Worm (Caenorhabditis elegans) whole organism, L2 larva: ENCODE results near the gene far-4.

Experiments
- F13H6.1 ChIP-seq: sonication (generic microtip); optimal IDR thresholded peaks from 2 replicates; lab custom pipeline; 2016; ENCODE audit warnings: missing genetic modification characterization, missing compliant biosample characterization
- R02D3.7 ChIP-seq: fragments of 150-350 bp; optimal IDR thresholded peaks from 2 replicates; lab custom pipeline; 2014; ENCODE audit warnings: missing biosample characterization, missing genetic modification characterization
- Y55F3AM.14 ChIP-seq: fragments of 200-800 bp; sonication (Bioruptor generic); optimal IDR thresholded peaks from 2 replicates; lab custom pipeline; 2018; ENCODE audit warnings: mild to moderate bottlenecking, missing genetic modification characterization, missing compliant biosample characterization
- alr-1 ChIP-seq: fragments of 150-350 bp; optimal IDR thresholded peaks from 2 replicates; lab custom pipeline; 2014; ENCODE audit warnings: missing biosample characterization, missing genetic modification characterization
- blmp-1 ChIP-seq: sonication (generic microtip); optimal IDR thresholded peaks from 2 replicates; lab custom pipeline; 2017; ENCODE audit warnings: missing genetic modification characterization, mild to moderate bottlenecking, missing compliant biosample characterization, antibody characterized with exemption, moderate library complexity; ENCODE audit not compliant: insufficient read depth
- ceh-16 ChIP-seq: fragments of 150-350 bp; optimal IDR thresholded peaks from 2 replicates; lab custom pipeline; 2014; ENCODE audit warnings: missing biosample characterization, missing genetic modification characterization
- ceh-82 ChIP-seq: fragments of 150-350 bp; optimal IDR thresholded peaks from 2 replicates; lab custom pipeline; 2014; ENCODE audit warnings: missing biosample characterization, missing genetic modification characterization
- crh-2 ChIP-seq: sonication (generic microtip); optimal IDR thresholded peaks from 2 replicates; lab custom pipeline; 2017; ENCODE audit warnings: missing biosample characterization, missing genetic modification characterization
- elt-1 ChIP-seq: fragments of 150-350 bp; optimal IDR thresholded peaks from 2 replicates; lab custom pipeline; 2014; ENCODE audit warnings: missing biosample characterization, missing genetic modification characterization
- elt-3 ChIP-seq: sonication (generic microtip); optimal IDR thresholded peaks from 2 replicates; lab custom pipeline; 2017; ENCODE audit warnings: missing biosample characterization, missing genetic modification characterization
- fos-1 ChIP-seq: fragments of 150-350 bp; optimal IDR thresholded peaks from 2 replicates; lab custom pipeline; 2014; ENCODE audit warnings: missing biosample characterization, missing genetic modification characterization
- gmeb-1 ChIP-seq: fragments of 150-350 bp; optimal IDR thresholded peaks from 2 replicates; lab custom pipeline; 2014; ENCODE audit warnings: missing biosample characterization, missing genetic modification characterization
- lin-11 ChIP-seq: fragments of 150-350 bp; sonication (generic microtip); optimal IDR thresholded peaks from 2 replicates; lab custom pipeline; 2014; ENCODE audit warnings: missing biosample characterization, missing genetic modification characterization, inconsistent platforms, mixed read lengths
- lin-13 ChIP-seq: fragments of 150-350 bp; optimal IDR thresholded peaks from 2 replicates; lab custom pipeline; 2014; ENCODE audit warnings: missing biosample characterization, missing genetic modification reagents, missing genetic modification characterization
- lsy-2 ChIP-seq, 2 experiments: fragments of 150-350 bp in 1 of 2; sonication (generic microtip) in 1 of 2; optimal IDR thresholded peaks; 2 replicates each; lab custom pipeline; 2014 to 2017; ENCODE audit warnings: missing biosample characterization in 2 of 2, missing genetic modification characterization in 2 of 2
- mbf-1 ChIP-seq: sonication (generic microtip); optimal IDR thresholded peaks from 2 replicates; lab custom pipeline; 2017; ENCODE audit warnings: missing biosample characterization, missing genetic modification characterization
- mdl-1 ChIP-seq, 2 experiments: fragments of 150-350 bp in 1 of 2; sonication (generic microtip) in 1 of 2; optimal IDR thresholded peaks; 2 replicates each; lab custom pipeline; 2017; ENCODE audit warnings: missing biosample characterization in 2 of 2, missing genetic modification characterization in 2 of 2
- nhr-10 ChIP-seq: sonication (generic microtip); optimal IDR thresholded peaks from 2 replicates; lab custom pipeline; 2017; ENCODE audit warnings: missing biosample characterization, missing genetic modification characterization
- nhr-11 ChIP-seq: fragments of 150-350 bp; optimal IDR thresholded peaks from 2 replicates; lab custom pipeline; 2014; ENCODE audit warnings: missing biosample characterization, missing genetic modification characterization
- nhr-21 ChIP-seq: fragments of 150-350 bp; optimal IDR thresholded peaks from 2 replicates; lab custom pipeline; 2014; ENCODE audit warnings: missing biosample characterization, missing genetic modification characterization
- nhr-23 ChIP-seq: fragments of 150-350 bp; optimal IDR thresholded peaks from 2 replicates; lab custom pipeline; 2014; ENCODE audit warnings: missing biosample characterization, missing genetic modification reagents, missing genetic modification characterization
- nhr-237 ChIP-seq: fragments of 150-350 bp; optimal IDR thresholded peaks from 2 replicates; lab custom pipeline; 2014; ENCODE audit warnings: missing biosample characterization, missing genetic modification characterization
- nhr-25 ChIP-seq: fragments of 150-350 bp; sonication (generic microtip); optimal IDR thresholded peaks from 3 replicates; lab custom pipeline; 2014; ENCODE audit warnings: missing biosample characterization, missing genetic modification characterization
- nhr-6 ChIP-seq: fragments of 150-350 bp; optimal IDR thresholded peaks from 2 replicates; lab custom pipeline; 2014; ENCODE audit warnings: missing biosample characterization, missing genetic modification characterization
- sem-4 ChIP-seq: fragments of 150-350 bp; optimal IDR thresholded peaks from 2 replicates; lab custom pipeline; 2014; ENCODE audit warnings: missing biosample characterization, missing genetic modification reagents, missing genetic modification characterization
- skn-1 ChIP-seq: sonication (generic microtip); optimal IDR thresholded peaks from 2 replicates; lab custom pipeline; 2017; ENCODE audit warnings: missing biosample characterization, missing genetic modification characterization
- sma-3 ChIP-seq: sonication (generic microtip); optimal IDR thresholded peaks from 2 replicates; lab custom pipeline; 2016; ENCODE audit warnings: missing genetic modification reagents, missing genetic modification characterization, missing compliant biosample characterization
- sma-9 ChIP-seq, 2 experiments: fragments of 150-350 bp in 1 of 2; sonication (generic microtip) in 1 of 2; optimal IDR thresholded peaks; 2 replicates each; lab custom pipeline; 2014 to 2016; ENCODE audit warnings: missing genetic modification characterization in 2 of 2, mild to moderate bottlenecking in 1 of 2, missing biosample characterization in 1 of 2, missing compliant biosample characterization in 1 of 2, missing genetic modification reagents in 1 of 2, moderate library complexity in 1 of 2
- snpc-4 ChIP-seq: fragments of 150-350 bp; optimal IDR thresholded peaks from 2 replicates; lab custom pipeline; 2014; ENCODE audit warnings: missing biosample characterization, missing genetic modification characterization
- ztf-1 ChIP-seq: fragments of 200-800 bp; sonication (Bioruptor generic); conservative IDR thresholded peaks from 2 replicates; pipeline ENCODE4 v1.3.6; 2022; ENCODE audit warnings: missing genetic modification characterization, missing compliant biosample characterization
- ztf-11 ChIP-seq: sonication (generic microtip); optimal IDR thresholded peaks from 2 replicates; lab custom pipeline; 2017; ENCODE audit warnings: missing biosample characterization, missing genetic modification characterization

far-4 gene

DNA sequence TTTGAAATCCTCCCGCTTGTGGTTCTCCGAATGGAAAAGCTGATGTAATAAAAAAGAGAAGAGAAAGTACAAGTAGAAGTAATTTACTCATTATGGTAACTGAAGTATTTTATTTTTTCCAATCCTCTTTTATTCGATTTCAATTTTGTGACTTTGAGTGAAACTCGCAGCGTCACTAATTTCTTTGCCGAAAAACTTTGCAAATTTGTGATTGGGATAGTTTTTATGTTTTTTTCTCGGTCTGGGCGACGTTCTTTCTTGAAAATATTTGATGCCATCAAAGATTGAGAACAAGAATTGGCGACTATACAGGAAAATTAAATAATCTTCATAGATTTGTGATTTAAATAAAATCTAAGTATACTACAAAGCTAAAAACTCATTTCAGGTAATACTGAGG is at the start of gene far-4:
Gene far-4 (minus strand): TSS at position 101 of the 400 bp plus-strand sequence.
- TF ChIP-seq alr-1 (tag; lab: Kevin White, UChicago) (no peak), nhr-23 (tag; lab: Kevin White, UChicago) (no peak), ztf-11 (tag; lab: Kevin White, UChicago) (no peak), gmeb-1 (tag; lab: Kevin White, UChicago) (no peak), lin-13 (GFP tag; lab: Kevin White, UChicago) (no peak), mdl-1 (tag; optimal IDR thresholded peaks at IDR 0.05; lab: Kevin White, UChicago) (no peak), fos-1 (tag; lab: Kevin White, UChicago) (no peak), ceh-16 (tag; lab: Kevin White, UChicago) (no peak), sem-4 (tag; lab: Kevin White, UChicago) (no peak), crh-2 (no peak), nhr-21 (tag; lab: Kevin White, UChicago) (no peak), skn-1 (no peak), lin-11 (no peak), nhr-11 (tag; lab: Kevin White, UChicago) (no peak), Y55F3AM.14 (no peak), lsy-2 (tag; optimal IDR thresholded peaks at IDR 0.05; lab: Kevin White, UChicago) (no peak), elt-1 (tag; lab: Kevin White, UChicago) (no peak)
- TF ChIP-seq, all 48 proteins: peak for 0

DNA sequence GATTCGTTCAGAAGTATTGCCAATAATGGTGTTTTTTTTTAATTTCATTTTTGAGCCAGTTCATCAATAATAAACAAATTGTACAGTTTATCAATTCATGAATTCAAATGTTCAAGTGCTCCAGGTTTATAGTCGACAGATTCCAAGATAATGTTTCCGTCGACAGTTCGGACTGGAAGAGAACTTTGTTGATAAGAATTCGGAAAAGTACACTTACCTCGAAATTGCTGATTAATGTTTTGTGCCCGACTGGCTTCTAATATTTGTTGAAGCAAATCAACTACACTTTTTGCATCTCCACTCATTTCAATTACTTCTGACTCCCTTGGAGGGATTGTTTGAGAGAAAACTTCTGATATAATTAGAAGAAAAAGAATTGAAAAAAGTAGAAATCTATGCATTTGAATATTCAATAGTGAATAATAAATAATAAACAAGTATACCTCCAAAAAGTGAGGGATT is 49.7 kb upstream of the far-4 start, which contains the start of gene W07G4.8:
Gene W07G4.8 (minus strand): TSS at position 412 of the 462 bp plus-strand sequence.
- TF ChIP-seq R02D3.7, result no peak
- TF ChIP-seq ceh-16 (tag; lab: Kevin White, UChicago), result no peak
- TF ChIP-seq sma-9 (GFP tag; optimal IDR thresholded peaks at IDR 0.05; lab: Kevin White, UChicago), result peak; percentile 50
- no peak for TF ChIP-seq sma-9 (tag; optimal IDR thresholded peaks at IDR 0.05; lab: Kevin White, UChicago)
- no peak for TF ChIP-seq elt-3 (tag; lab: Kevin White, UChicago)
- no peak for TF ChIP-seq sma-3 (GFP tag; lab: Kevin White, UChicago)
- TF ChIP-seq mbf-1 (tag; lab: Kevin White, UChicago), result no peak
- TF ChIP-seq snpc-4 (tag; lab: Kevin White, UChicago), result no peak
- TF ChIP-seq gmeb-1 (tag; lab: Kevin White, UChicago), result peak; percentile 10
- peak; percentile 62 for TF ChIP-seq fos-1 (tag; lab: Kevin White, UChicago)
- no peak for TF ChIP-seq ztf-11 (tag; lab: Kevin White, UChicago)
- no peak for TF ChIP-seq F13H6.1 (tag; lab: Kevin White, UChicago)
- no peak for TF ChIP-seq nhr-23 (tag; lab: Kevin White, UChicago)

ce11 chrV:13047574-13048030 is 48.1 kb upstream of the far-4 start, which contains the start of gene W07G4.5:
Gene W07G4.5 (plus strand): TSS chrV:13047980.
- TF ChIP-seq sma-9 (GFP tag; optimal IDR thresholded peaks at IDR 0.05; lab: Kevin White, UChicago) (peak; percentile 38), sma-9 (tag; optimal IDR thresholded peaks at IDR 0.05; lab: Kevin White, UChicago) (no peak), fos-1 (tag; lab: Kevin White, UChicago) (peak; percentile 26), ceh-82 (tag; lab: Kevin White, UChicago) (no peak), crh-2 (peak; percentile 54)
- TF ChIP-seq, all 48 proteins: peak for 3

DNA sequence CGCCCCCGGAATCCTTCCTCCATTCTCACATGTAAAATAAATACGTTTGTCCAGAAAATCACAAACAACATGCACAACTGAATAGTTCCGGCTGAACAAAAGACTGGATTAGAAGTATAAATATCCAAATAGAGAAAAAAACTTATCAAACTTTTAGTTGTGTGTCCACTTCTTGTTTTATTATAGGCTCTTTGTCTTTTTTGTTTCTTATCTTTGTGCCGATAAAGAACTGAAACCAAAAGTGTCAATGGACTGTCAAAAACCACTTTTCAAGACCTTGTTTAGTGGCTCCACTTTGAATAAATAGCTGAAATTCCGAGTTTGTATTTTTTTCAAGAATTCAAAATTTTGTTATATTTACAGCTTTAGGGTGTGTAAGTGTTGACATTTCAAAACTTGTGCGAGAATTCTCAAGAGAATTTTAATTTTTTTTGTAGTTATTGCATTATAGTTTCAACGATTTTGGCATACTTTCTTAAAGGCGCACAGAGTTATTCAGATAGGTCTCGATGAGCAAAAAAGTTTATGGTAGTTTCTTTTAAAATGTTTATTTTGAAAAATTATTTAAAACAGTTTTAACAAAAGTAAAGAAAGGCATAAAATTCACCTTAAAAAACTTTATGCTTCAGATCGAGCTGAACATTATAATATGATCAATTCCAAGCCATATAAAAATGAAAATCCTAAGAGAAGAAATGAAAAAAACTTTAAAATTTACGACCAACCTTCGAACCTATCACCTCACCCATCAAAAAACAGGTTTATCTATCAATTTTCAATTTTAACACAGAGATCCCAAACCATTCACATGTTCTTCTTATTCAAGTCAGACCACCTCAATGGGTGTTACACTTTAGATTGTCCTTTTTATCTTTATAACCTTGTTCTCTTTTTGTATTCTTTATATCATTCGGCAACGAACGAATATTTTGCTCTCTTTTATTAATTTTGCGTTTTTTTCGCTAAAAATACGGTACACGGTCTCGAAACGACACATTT is 47.0 kb upstream of the far-4 start:
- TF ChIP-seq nhr-237 (tag; lab: Kevin White, UChicago) (no peak), fos-1 (tag; lab: Kevin White, UChicago) (peak; percentile 34), ztf-1 (GFP tag; lab: Robert Waterston, UW) (no peak), blmp-1 (tag; lab: Kevin White, UChicago) (peak; percentile 23), sma-3 (GFP tag; lab: Kevin White, UChicago) (peak; percentile 20), lin-13 (GFP tag; lab: Kevin White, UChicago) (no peak), nhr-25 (tag; lab: Kevin White, UChicago) (peak; percentile 60), nhr-6 (no peak), sma-9 (GFP tag; optimal IDR thresholded peaks at IDR 0.05; lab: Kevin White, UChicago) (peak; percentile 64), sma-9 (tag; optimal IDR thresholded peaks at IDR 0.05; lab: Kevin White, UChicago) (no peak), F13H6.1 (tag; lab: Kevin White, UChicago) (no peak), nhr-21 (tag; lab: Kevin White, UChicago) (peak; percentile 37), Y55F3AM.14 (no peak), nhr-10 (tag; lab: Kevin White, UChicago) (no peak), sem-4 (tag; lab: Kevin White, UChicago) (no peak), alr-1 (tag; lab: Kevin White, UChicago) (no peak), lsy-2 (tag; optimal IDR thresholded peaks at IDR 0.05; lab: Kevin White, UChicago) (no peak), crh-2 (no peak), skn-1 (no peak), ztf-11 (tag; lab: Kevin White, UChicago) (no peak)
